Fruit fly (Drosophila melanogaster): Measurements from ENCODE around the gene btsz.
A peak's percentile ranks its signal among the peaks of the same experiment; 100 is the strongest.

Gene btsz

DNA sequence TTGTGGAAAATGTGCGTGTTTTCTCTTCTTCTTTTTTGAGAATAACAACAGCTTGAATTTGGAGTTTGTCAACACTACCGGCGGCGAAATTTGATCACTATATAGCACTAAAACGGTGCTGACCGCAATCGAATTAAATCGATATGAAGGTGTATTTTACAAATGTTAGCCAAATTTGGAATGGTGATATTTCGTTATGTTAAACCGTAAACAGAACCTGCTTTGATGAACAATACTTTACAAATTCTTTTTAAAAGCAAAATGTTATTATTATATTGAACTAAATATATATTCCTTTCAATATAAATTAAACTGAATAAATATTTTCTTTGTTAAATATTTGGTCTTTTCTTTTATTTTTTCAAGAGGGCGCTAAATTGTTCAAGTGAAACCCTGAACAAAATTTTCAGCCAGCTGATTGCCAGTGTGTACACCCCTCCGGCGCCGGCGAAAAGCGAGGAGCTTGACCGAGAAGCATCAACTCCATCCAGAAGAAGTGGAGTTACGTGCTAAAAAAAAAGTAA, 10.8 kb upstream of the btsz start, which contains the start of the genes Rrp6, CG33331 and CG33332:
Gene Rrp6, minus strand, starts transcription at position 236 of the 524 bp plus-strand sequence.
Gene CG33331, plus strand, starts transcription at position 446 of the 524 bp plus-strand sequence.
Gene CG33332, plus strand, starts transcription at position 446 of the 524 bp plus-strand sequence.
- TF ChIP-seq CG11617 (GFP tag; optimal IDR thresholded peaks at IDR 0.05), result peak; percentile 83
- peak; percentile 73 for TF ChIP-seq Clk (GFP tag; optimal IDR thresholded peaks at IDR 0.05)
- peak; percentile 26 for TF ChIP-seq cic (GFP tag; optimal IDR thresholded peaks at IDR 0.05)
- TF ChIP-seq Crg-1 (GFP tag; optimal IDR thresholded peaks at IDR 0.05), result peak; percentile 90
- TF ChIP-seq ovo (GFP tag; optimal IDR thresholded peaks at IDR 0.05), result peak; percentile 64
- TF ChIP-seq CG7101 (tag; optimal IDR thresholded peaks at IDR 0.05), result peak; percentile 85
- peak; percentile 92 for TF ChIP-seq Mnt (GFP tag; optimal IDR thresholded peaks at IDR 0.05)
- peak; percentile 83 for TF ChIP-seq CG1620 (GFP tag; optimal IDR thresholded peaks at IDR 0.05)
- TF ChIP-seq CG14711 (tag; optimal IDR thresholded peaks at IDR 0.05), result peak; percentile 84
- no peak for TF ChIP-seq kay (GFP tag; ENCODE audit: borderline replicate concordance)
- peak; percentile 76 for TF ChIP-seq pad (GFP tag; optimal IDR thresholded peaks at IDR 0.05)
- no peak for TF ChIP-seq cnc (optimal IDR thresholded peaks at IDR 0.05)
- peak; percentile 83 for TF ChIP-seq bab1 (GFP tag; optimal IDR thresholded peaks at IDR 0.05)
- no peak for TF ChIP-seq Hr96 (GFP tag; optimal IDR thresholded peaks at IDR 0.05)
- peak; percentile 88 for TF ChIP-seq CG12768 (GFP tag; optimal IDR thresholded peaks at IDR 0.05)
- peak; percentile 85 for TF ChIP-seq CG7045 (GFP tag; optimal IDR thresholded peaks at IDR 0.05)
- peak; percentile 76 for TF ChIP-seq CG33017 (tag; optimal IDR thresholded peaks at IDR 0.05)
- TF ChIP-seq CG5204 (GFP tag; optimal IDR thresholded peaks at IDR 0.05), result no peak
- TF ChIP-seq toe (GFP tag; optimal IDR thresholded peaks at IDR 0.05), result no peak
- TF ChIP-seq tj (GFP tag; optimal IDR thresholded peaks at IDR 0.05), result peak; percentile 52

DNA sequence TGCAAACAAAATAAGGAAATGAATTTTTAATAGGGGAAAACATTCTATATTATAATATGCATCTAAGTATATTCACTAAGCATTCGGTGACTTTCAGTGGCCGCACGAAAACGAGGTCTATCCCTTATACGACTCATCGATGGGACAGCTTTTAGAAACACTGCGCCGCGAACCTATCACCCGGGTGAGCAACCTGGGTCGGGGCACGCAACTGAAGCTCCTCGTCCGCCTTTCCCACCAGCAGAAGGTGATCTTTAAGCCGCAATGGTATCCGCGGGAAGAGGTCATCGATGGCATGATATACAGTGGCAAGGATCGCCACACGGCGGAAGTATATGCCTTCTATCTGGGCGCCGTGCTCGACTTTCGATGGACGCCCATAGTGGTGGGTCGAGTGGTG, 5.6 kb upstream of the btsz start:
- TF ChIP-seq ovo (GFP tag; optimal IDR thresholded peaks at IDR 0.05) (no peak), kay (GFP tag; ENCODE audit: borderline replicate concordance) (no peak), Mnt (GFP tag; optimal IDR thresholded peaks at IDR 0.05) (no peak), CG14711 (tag; optimal IDR thresholded peaks at IDR 0.05) (no peak), CG7045 (GFP tag; optimal IDR thresholded peaks at IDR 0.05) (no peak), bab1 (GFP tag; optimal IDR thresholded peaks at IDR 0.05) (no peak), CG12768 (GFP tag; optimal IDR thresholded peaks at IDR 0.05) (no peak), tj (GFP tag; optimal IDR thresholded peaks at IDR 0.05) (no peak), pad (GFP tag; optimal IDR thresholded peaks at IDR 0.05) (no peak), Hr96 (GFP tag; optimal IDR thresholded peaks at IDR 0.05) (no peak), CG1620 (GFP tag; optimal IDR thresholded peaks at IDR 0.05) (no peak), CG5204 (GFP tag; optimal IDR thresholded peaks at IDR 0.05) (no peak), cic (GFP tag; optimal IDR thresholded peaks at IDR 0.05) (no peak), Crg-1 (GFP tag; optimal IDR thresholded peaks at IDR 0.05) (no peak), Clk (GFP tag; optimal IDR thresholded peaks at IDR 0.05) (no peak), CG33017 (tag; optimal IDR thresholded peaks at IDR 0.05) (no peak)

DNA sequence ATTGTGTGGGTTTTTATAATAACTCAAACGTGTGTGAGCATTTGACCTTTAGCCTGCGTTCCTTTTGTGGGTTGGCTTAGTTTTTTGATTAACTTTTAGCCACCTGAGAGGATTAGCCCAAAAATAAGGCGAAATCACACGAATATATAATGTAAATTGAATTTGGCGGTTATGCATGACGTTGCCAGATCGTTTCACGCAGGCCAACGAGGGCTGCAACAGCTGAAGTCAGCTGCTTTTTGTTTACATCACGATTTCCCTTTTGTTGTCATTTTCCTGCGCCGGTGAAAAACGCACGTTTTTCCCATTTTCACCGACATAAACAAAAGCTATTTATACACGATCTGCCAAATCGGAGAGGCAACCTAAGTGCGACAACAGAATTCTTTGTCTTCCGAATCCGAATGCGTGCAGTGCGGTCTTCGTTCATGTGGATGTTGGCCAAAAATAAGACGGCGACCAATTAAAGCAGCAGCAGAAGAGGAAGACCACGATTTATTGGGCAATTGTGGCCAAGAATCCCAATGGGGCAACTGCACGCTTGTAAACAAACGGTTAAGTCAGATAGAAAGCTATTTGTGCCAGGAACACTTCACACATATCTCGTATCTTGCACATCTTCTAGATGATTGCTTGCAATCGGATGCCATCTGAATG, 4.0 kb upstream of the btsz start, which contains the start of gene CG3631:
Gene CG3631, plus strand, starts transcription at position 251 of the 657 bp plus-strand sequence.
- TF ChIP-seq bab1 (GFP tag; optimal IDR thresholded peaks at IDR 0.05) (peak; percentile 21), Mnt (GFP tag; optimal IDR thresholded peaks at IDR 0.05) (peak; percentile 94), cnc (optimal IDR thresholded peaks at IDR 0.05) (no peak), CG7045 (GFP tag; optimal IDR thresholded peaks at IDR 0.05) (no peak)

DNA sequence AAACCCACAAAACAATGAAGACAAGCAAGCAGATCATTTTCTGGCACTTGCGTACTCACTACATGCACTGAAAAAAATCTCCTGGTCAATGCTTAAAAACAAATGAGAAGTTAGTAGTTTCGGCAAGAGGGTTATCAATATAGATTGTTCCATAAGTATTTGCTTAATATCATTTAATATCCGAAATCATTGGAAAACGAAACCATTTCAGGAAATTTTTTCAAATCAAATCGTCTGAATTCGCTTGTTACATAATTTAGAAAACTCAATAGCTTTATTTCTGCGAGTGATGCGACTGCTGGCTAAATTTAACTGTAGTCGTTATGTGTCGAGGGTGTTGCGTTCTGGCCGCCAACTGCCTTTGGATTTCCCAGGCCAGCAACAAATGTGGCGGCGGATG, 2.9 kb upstream of the btsz start:
- no peak for TF ChIP-seq ovo (GFP tag; optimal IDR thresholded peaks at IDR 0.05)
- no peak for TF ChIP-seq kay (GFP tag; ENCODE audit: borderline replicate concordance)
- no peak for TF ChIP-seq cic (GFP tag; optimal IDR thresholded peaks at IDR 0.05)
- TF ChIP-seq CG5204 (GFP tag; optimal IDR thresholded peaks at IDR 0.05), result no peak
- TF ChIP-seq CG11617 (GFP tag; optimal IDR thresholded peaks at IDR 0.05), result no peak
- no peak for TF ChIP-seq cnc (optimal IDR thresholded peaks at IDR 0.05)
- TF ChIP-seq Mnt (GFP tag; optimal IDR thresholded peaks at IDR 0.05), result no peak
- no peak for TF ChIP-seq toe (GFP tag; optimal IDR thresholded peaks at IDR 0.05)
- TF ChIP-seq Crg-1 (GFP tag; optimal IDR thresholded peaks at IDR 0.05), result no peak

DNA sequence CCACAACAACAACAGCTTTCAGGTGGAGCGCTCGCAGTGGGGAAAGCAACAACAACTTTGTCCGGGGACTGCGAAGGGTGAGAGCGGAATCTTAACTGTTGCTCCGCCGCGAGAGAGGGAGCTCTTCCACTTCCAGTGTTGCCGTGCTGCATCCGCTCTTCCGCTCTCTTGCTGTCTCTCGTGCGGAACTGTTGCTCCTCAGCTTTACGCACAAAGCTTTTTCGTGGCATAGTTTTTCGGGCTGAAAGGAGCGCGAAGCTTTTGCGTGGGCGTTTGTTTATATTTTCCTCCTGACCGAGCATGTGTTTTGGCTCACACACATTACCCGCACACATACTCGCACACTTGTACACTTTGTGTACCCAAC, 660 bp upstream of the btsz start:
- TF ChIP-seq cic (GFP tag; optimal IDR thresholded peaks at IDR 0.05) (peak; percentile 29), bab1 (GFP tag; optimal IDR thresholded peaks at IDR 0.05) (no peak)

DNA sequence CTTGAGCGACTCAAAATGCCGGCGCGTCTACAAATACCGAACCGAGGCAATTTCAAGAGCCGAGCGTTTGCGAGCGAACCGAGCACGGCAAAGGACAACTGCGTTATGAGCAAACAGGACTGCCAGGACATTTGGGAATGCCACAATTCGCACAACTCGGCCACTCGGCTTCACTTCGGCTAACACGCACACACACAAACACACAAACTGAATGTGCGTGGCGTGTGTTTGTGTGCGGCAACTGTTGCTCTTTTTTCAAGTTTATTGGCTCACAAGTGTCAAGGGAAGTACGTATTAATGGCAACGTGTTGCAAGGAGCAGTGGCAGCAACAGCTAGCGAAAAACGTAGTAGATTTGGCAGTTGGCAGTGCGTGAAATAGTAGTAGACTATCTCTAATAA, 1.9 kb downstream of the btsz start:
- TF ChIP-seq CG7045 (GFP tag; optimal IDR thresholded peaks at IDR 0.05), result no peak
- no peak for TF ChIP-seq Mnt (GFP tag; optimal IDR thresholded peaks at IDR 0.05)
- no peak for TF ChIP-seq toe (GFP tag; optimal IDR thresholded peaks at IDR 0.05)
- no peak for TF ChIP-seq CG33017 (tag; optimal IDR thresholded peaks at IDR 0.05)
- TF ChIP-seq Hr96 (GFP tag; optimal IDR thresholded peaks at IDR 0.05), result no peak
- TF ChIP-seq bab1 (GFP tag; optimal IDR thresholded peaks at IDR 0.05), result no peak
- no peak for TF ChIP-seq CG1620 (GFP tag; optimal IDR thresholded peaks at IDR 0.05)
- TF ChIP-seq kay (GFP tag; ENCODE audit: borderline replicate concordance), result no peak
- no peak for TF ChIP-seq Clk (GFP tag; optimal IDR thresholded peaks at IDR 0.05)
- no peak for TF ChIP-seq CG5204 (GFP tag; optimal IDR thresholded peaks at IDR 0.05)
- TF ChIP-seq cic (GFP tag; optimal IDR thresholded peaks at IDR 0.05), result no peak
- no peak for TF ChIP-seq Crg-1 (GFP tag; optimal IDR thresholded peaks at IDR 0.05)
- no peak for TF ChIP-seq ovo (GFP tag; optimal IDR thresholded peaks at IDR 0.05)
- TF ChIP-seq cnc (optimal IDR thresholded peaks at IDR 0.05), result no peak
- TF ChIP-seq CG7101 (tag; optimal IDR thresholded peaks at IDR 0.05), result no peak
- no peak for TF ChIP-seq CG11617 (GFP tag; optimal IDR thresholded peaks at IDR 0.05)
- no peak for TF ChIP-seq pad (GFP tag; optimal IDR thresholded peaks at IDR 0.05)
